Fruit fly (Drosophila melanogaster): ENCODE results near the gene CG34007.

The CG34007 gene

DNA sequence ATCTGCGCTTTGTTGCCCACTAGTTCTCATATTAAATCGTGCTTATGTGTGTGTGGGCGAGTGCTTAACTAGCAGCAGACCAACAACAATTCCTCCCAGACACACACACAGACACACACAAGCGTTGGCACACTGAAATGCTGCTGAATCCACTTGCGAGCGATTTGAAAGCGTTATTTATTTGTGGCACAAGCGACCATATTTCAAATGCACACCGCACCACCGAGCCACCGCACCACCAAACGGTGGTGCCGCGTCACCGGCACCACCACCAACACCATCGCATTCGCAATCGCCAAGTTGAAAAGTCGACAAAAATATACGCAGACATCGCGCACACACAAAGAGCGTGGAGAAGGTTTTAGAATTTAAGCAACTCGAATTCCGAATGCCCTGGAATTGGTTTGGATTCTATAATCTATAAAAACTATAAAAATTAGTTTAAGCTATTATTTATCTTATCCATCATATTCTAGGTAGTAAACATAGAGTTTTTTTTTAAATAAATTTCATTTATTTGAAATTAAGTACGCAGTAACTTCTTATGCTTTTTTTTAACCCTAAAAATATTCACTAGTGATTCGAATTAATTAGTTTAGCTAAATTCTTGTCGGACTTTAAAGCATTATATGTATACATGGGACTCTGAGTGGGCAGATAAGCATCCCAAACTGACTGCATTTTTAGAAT lies 16.1 kb upstream of the CG34007 start (continued):
- TF ChIP-seq gem (tag; optimal IDR thresholded peaks at IDR 0.05) (peak; percentile 73), mirr (GFP tag; optimal IDR thresholded peaks at IDR 0.05) (no peak), Hr3 (GFP tag; optimal IDR thresholded peaks at IDR 0.05) (peak; percentile 12), CoRest (tag; optimal IDR thresholded peaks at IDR 0.05) (peak; percentile 47), Hsf (GFP tag; optimal IDR thresholded peaks at IDR 0.05) (no peak), dmrt11E (tag; optimal IDR thresholded peaks at IDR 0.05) (peak; percentile 39), maf-S (GFP tag; optimal IDR thresholded peaks at IDR 0.05) (no peak), CG10462 (GFP tag; optimal IDR thresholded peaks at IDR 0.05) (no peak), Sox100B (GFP tag; optimal IDR thresholded peaks at IDR 0.05) (peak; percentile 12), CG14710 (tag; optimal IDR thresholded peaks at IDR 0.05) (peak; percentile 2), Drgx (GFP tag; IDR thresholded peaks at IDR 0.05) (peak; percentile 35; the same call in 1 of the 2 replicates), btn (GFP tag; optimal IDR thresholded peaks at IDR 0.05) (no peak), MTF-1 (GFP tag; optimal IDR thresholded peaks at IDR 0.05; ENCODE audit: borderline replicate concordance) (peak; percentile 70), CG15601 (tag; optimal IDR thresholded peaks at IDR 0.05) (peak; percentile 44), lab (GFP tag; optimal IDR thresholded peaks at IDR 0.05) (peak; percentile 13), dysf (GFP tag; IDR thresholded peaks at IDR 0.05) (0 out of 3 replicates have a peak, but pooled peaks have one; percentile 29), gsb-n (tag; optimal IDR thresholded peaks at IDR 0.05) (peak; percentile 28), CG11504 (tag; optimal IDR thresholded peaks at IDR 0.05) (peak; percentile 27), B-H1 (GFP tag; IDR thresholded peaks at IDR 0.05) (no peak), CG12659 (GFP tag; optimal IDR thresholded peaks at IDR 0.05) (peak; percentile 14), H15 (GFP tag; IDR thresholded peaks at IDR 0.05) (no peak), CG32772 (GFP tag; IDR thresholded peaks at IDR 0.05) (0 out of 2 replicates have a peak, but pooled peaks have one; percentile 9), usp (GFP tag; optimal IDR thresholded peaks at IDR 0.05) (no peak), CG14050 (GFP tag; IDR thresholded peaks at IDR 0.05) (0 out of 3 replicates have a peak, but pooled peaks have one; percentile 16), Gug (GFP tag; IDR thresholded peaks at IDR 0.05) (no peak), D19B (GFP tag; optimal IDR thresholded peaks at IDR 0.05) (peak; percentile 64), prd (optimal IDR thresholded peaks at IDR 0.05) (no peak), prd (GFP tag; IDR thresholded peaks at IDR 0.05) (peak; percentile 21; the same call in 1 of the 3 replicates), CG17802 (tag; optimal IDR thresholded peaks at IDR 0.05) (no peak), Ssrp (tag; optimal IDR thresholded peaks at IDR 0.05) (peak; percentile 24), CG8924 (tag; optimal IDR thresholded peaks at IDR 0.05) (peak; percentile 8), Bgb (GFP tag; IDR thresholded peaks at IDR 0.05; ENCODE audit: partially characterized antibody) (peak; percentile 8; the same call in 1 of the 2 replicates)

DNA sequence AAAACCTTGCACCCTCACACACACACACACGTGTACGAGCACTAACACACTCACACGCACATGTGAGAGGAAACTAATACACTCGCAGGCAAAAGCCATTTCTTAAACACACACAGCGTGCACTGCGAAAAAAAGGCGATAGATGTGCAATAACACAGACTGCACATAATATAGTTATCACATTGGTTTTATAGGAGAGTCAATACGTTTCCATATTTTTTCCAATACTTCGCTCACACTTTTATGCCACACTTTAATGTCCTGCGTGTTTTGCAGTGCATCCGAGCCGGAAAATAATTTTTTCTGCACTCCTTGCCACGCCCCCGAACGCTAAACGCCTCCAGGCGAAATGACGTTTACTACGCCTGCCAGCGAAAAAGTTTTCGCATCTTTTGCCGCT lies 15.1 kb upstream of the CG34007 start:
- TF ChIP-seq bigmax (GFP tag; optimal IDR thresholded peaks at IDR 0.05) (no peak), bsh (GFP tag; optimal IDR thresholded peaks at IDR 0.05) (peak in 1 of 2 experiments; percentile 3), Drgx (GFP tag; IDR thresholded peaks at IDR 0.05) (peak; percentile 59), Sox102F (GFP tag; optimal IDR thresholded peaks at IDR 0.05) (peak; percentile 13), Ada2b (GFP tag; IDR thresholded peaks at IDR 0.05) (0 out of 2 replicates have a peak, but pooled peaks have one; percentile 15), gem (tag; optimal IDR thresholded peaks at IDR 0.05) (peak; percentile 33), CG4404 (GFP tag; IDR thresholded peaks at IDR 0.05) (0 out of 2 replicates have a peak, but pooled peaks have one; percentile 10), Ptx1 (GFP tag; IDR thresholded peaks at IDR 0.05) (0 out of 2 replicates have a peak, but pooled peaks have one; percentile 28), Xrp1 (GFP tag; IDR thresholded peaks at IDR 0.05) (0 out of 2 replicates have a peak, but pooled peaks have one; percentile 13), CG1603 (tag; optimal IDR thresholded peaks at IDR 0.05) (peak; percentile 26), ttk (GFP tag; IDR thresholded peaks at IDR 0.05) (no peak), trh (GFP tag; optimal IDR thresholded peaks at IDR 0.05) (no peak), cg (GFP tag; optimal IDR thresholded peaks at IDR 0.05) (peak; percentile 9), dysf (GFP tag; IDR thresholded peaks at IDR 0.05) (peak; percentile 41; the same call in 1 of the 3 replicates), CG14050 (GFP tag; IDR thresholded peaks at IDR 0.05) (no peak), CG17359 (tag; optimal IDR thresholded peaks at IDR 0.05) (peak; percentile 12), H2.0 (GFP tag; IDR thresholded peaks at IDR 0.05) (0 out of 2 replicates have a peak, but pooled peaks have one; percentile 6), CG8089 (GFP tag; optimal IDR thresholded peaks at IDR 0.05) (no peak), CG11504 (tag; optimal IDR thresholded peaks at IDR 0.05) (peak; percentile 12), sisA (GFP tag; IDR thresholded peaks at IDR 0.05) (peak; percentile 38; the same call in 1 of the 2 replicates), unpg (GFP tag; optimal IDR thresholded peaks at IDR 0.05) (peak; percentile 1)

All from whole organism, embryonic.